Worm (Caenorhabditis elegans): ENCODE measurements around the gene klp-6.

The klp-6 gene

ce11 chrIII:5010723-5011122, 20.0 kb upstream of the klp-6 start:
- TF ChIP-seq nhr-20 (tag; optimal IDR thresholded peaks at IDR 0.05) (no peak), xbp-1 (tag; optimal IDR thresholded peaks at IDR 0.05) (no peak), C16A3.4 (tag; optimal IDR thresholded peaks at IDR 0.05) (no peak), C04F5.9 (tag; optimal IDR thresholded peaks at IDR 0.05) (no peak), nhr-71 (tag; optimal IDR thresholded peaks at IDR 0.05) (no peak), irx-1 (tag; optimal IDR thresholded peaks at IDR 0.05) (no peak), mdl-1 (tag; optimal IDR thresholded peaks at IDR 0.05) (no peak), ama-1 (optimal IDR thresholded peaks at IDR 0.05) (no peak), mab-9 (GFP tag; IDR thresholded peaks at IDR 0.05) (no peak), egl-13 (tag; optimal IDR thresholded peaks at IDR 0.05) (no peak)

ce11 chrIII:5012460-5012859, 18.3 kb upstream of the klp-6 start:
- no peak for TF ChIP-seq nhr-90 (tag; optimal IDR thresholded peaks at IDR 0.05; ENCODE audit: poor library complexity)
- TF ChIP-seq ets-5 (GFP tag; IDR thresholded peaks at IDR 0.05): no peak
- no peak for TF ChIP-seq efl-1 (optimal IDR thresholded peaks at IDR 0.05)
- peak in 1 of 2 experiments; percentile 70 for TF ChIP-seq efl-1 (GFP tag; optimal IDR thresholded peaks at IDR 0.05 in 1 of 2)
- TF ChIP-seq tlp-1 (tag; optimal IDR thresholded peaks at IDR 0.05): no peak
- peak; percentile 81 for TF ChIP-seq alr-1 (tag; optimal IDR thresholded peaks at IDR 0.05; ENCODE audit: borderline replicate concordance)

- TF ChIP-seq C04F5.9 (tag; optimal IDR thresholded peaks at IDR 0.05): peak; percentile 24
- TF ChIP-seq lin-14 (GFP tag; optimal IDR thresholded peaks at IDR 0.05): peak; percentile 98
- TF ChIP-seq elt-2 (tag; optimal IDR thresholded peaks at IDR 0.05): peak; percentile 44
- no peak for TF ChIP-seq unc-30 (tag; optimal IDR thresholded peaks at IDR 0.05)
- no peak for TF ChIP-seq unc-98 (GFP tag; IDR thresholded peaks at IDR 0.05)
- TF ChIP-seq ztf-11 (tag; optimal IDR thresholded peaks at IDR 0.05): peak in 1 of 2 experiments; percentile 81
- peak in 1 of 2 experiments; percentile 84 for TF ChIP-seq mdl-1 (tag; optimal IDR thresholded peaks at IDR 0.05)
- peak; percentile 97 for TF ChIP-seq mep-1 (tag; optimal IDR thresholded peaks at IDR 0.05)
- peak; percentile 88 for TF ChIP-seq blmp-1 (tag; optimal IDR thresholded peaks at IDR 0.05)
- TF ChIP-seq lin-15B (tag; optimal IDR thresholded peaks at IDR 0.05): peak; percentile 45
- no peak for TF ChIP-seq C34B4.2 (tag; optimal IDR thresholded peaks at IDR 0.05)
- TF ChIP-seq efl-1 (optimal IDR thresholded peaks at IDR 0.05): peak; percentile 81 to 82
- TF ChIP-seq efl-1 (GFP tag; optimal IDR thresholded peaks at IDR 0.05 in 1 of 2): peak; percentile 54 to 95
- peak; percentile 92 for TF ChIP-seq fkh-10 (GFP tag; optimal IDR thresholded peaks at IDR 0.05)
- TF ChIP-seq efl-3 (GFP tag; optimal IDR thresholded peaks at IDR 0.05): no peak
- peak; percentile 15 for TF ChIP-seq ama-1 (optimal IDR thresholded peaks at IDR 0.05)
- no peak for TF ChIP-seq grh-1 (GFP tag; IDR thresholded peaks at IDR 0.05)
- TF ChIP-seq ztf-4 (tag; optimal IDR thresholded peaks at IDR 0.05): peak; percentile 73
- TF ChIP-seq isw-1 (GFP tag; IDR thresholded peaks at IDR 0.05): peak; percentile 75
- TF ChIP-seq ceh-63 (GFP tag; optimal IDR thresholded peaks at IDR 0.05): no peak
- peak; percentile 22 for TF ChIP-seq vab-15 (tag; optimal IDR thresholded peaks at IDR 0.05)
- TF ChIP-seq Y116A8C.19 (tag; optimal IDR thresholded peaks at IDR 0.05; ENCODE audit: borderline replicate concordance): no peak
- TF ChIP-seq ceh-82 (tag; optimal IDR thresholded peaks at IDR 0.05): peak; percentile 57 to 83 (median 80)
- TF ChIP-seq egl-27 (tag; optimal IDR thresholded peaks at IDR 0.05): peak in 1 of 2 experiments; percentile 82
- TF ChIP-seq skn-1 (tag; optimal IDR thresholded peaks at IDR 0.05): peak; percentile 86
- peak; percentile 74 for TF ChIP-seq nhr-237 (tag; optimal IDR thresholded peaks at IDR 0.05)
- peak; percentile 94 for TF ChIP-seq nhr-71 (tag; optimal IDR thresholded peaks at IDR 0.05)
- peak; percentile 20 for TF ChIP-seq fkh-4 (tag; optimal IDR thresholded peaks at IDR 0.05; ENCODE audit: borderline replicate concordance)
- TF ChIP-seq C16A3.4 (tag; optimal IDR thresholded peaks at IDR 0.05): peak; percentile 80
- TF ChIP-seq nhr-12 (tag; optimal IDR thresholded peaks at IDR 0.05): no peak
- no peak for TF ChIP-seq sptf-1 (tag; optimal IDR thresholded peaks at IDR 0.05)
- TF ChIP-seq sox-4 (tag; optimal IDR thresholded peaks at IDR 0.05): peak; percentile 54
- peak; percentile 75 for TF ChIP-seq nhr-90 (tag; optimal IDR thresholded peaks at IDR 0.05; ENCODE audit: poor library complexity)
- TF ChIP-seq lin-39 (tag; optimal IDR thresholded peaks at IDR 0.05): peak; percentile 53
- TF ChIP-seq lin-35 (GFP tag; optimal IDR thresholded peaks at IDR 0.05): peak; percentile 71 to 83
- no peak for TF ChIP-seq nhr-76 (tag; optimal IDR thresholded peaks at IDR 0.05)
- TF ChIP-seq dpl-1 (GFP tag; optimal IDR thresholded peaks at IDR 0.05): peak; percentile 65 to 69 (median 65)
- no peak for TF ChIP-seq ces-1 (GFP tag; optimal IDR thresholded peaks at IDR 0.05)
- peak; percentile 73 for TF ChIP-seq dsc-1 (tag; optimal IDR thresholded peaks at IDR 0.05)
- no peak for TF ChIP-seq pax-3 (tag; optimal IDR thresholded peaks at IDR 0.05)
Observed at ce11 chrIII:5013915-5014346, 16.8 kb upstream of the klp-6 start.
